Worm (Caenorhabditis elegans): Measurements from ENCODE around the gene srlf-10.

DNA sequence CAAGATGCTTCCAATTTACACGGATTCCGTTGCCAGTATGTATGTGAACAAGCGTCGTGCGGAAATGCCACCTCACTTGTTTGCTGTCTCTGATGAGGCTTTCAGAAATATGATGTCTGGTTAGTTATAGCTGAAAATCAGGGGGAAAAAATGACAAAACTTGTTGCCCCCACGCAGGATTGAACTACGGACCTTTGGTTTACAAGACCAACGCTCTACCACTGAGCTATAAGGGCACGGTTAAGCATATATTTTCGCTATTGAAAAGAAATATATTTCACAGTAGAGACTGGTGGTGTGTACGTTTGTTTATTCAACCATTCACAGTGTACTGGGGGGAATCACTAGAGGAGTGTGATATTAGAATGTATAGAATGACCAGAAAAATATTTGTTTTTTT, 9.2 kb downstream of the srlf-10 start:
- no peak for TF ChIP-seq ama-1 (optimal IDR thresholded peaks at IDR 0.05)
- no peak for TF ChIP-seq nhr-237 (tag; optimal IDR thresholded peaks at IDR 0.05)
- TF ChIP-seq nhr-25 (tag; optimal IDR thresholded peaks at IDR 0.05): no peak
- TF ChIP-seq ztf-4 (tag; optimal IDR thresholded peaks at IDR 0.05): no peak
- TF ChIP-seq elt-1 (tag; optimal IDR thresholded peaks at IDR 0.05): no peak
- no peak for TF ChIP-seq zag-1 (tag; optimal IDR thresholded peaks at IDR 0.05)
- TF ChIP-seq F13H6.1 (tag; optimal IDR thresholded peaks at IDR 0.05): no peak
- no peak for TF ChIP-seq crh-2 (tag; optimal IDR thresholded peaks at IDR 0.05)
- no peak for TF ChIP-seq snpc-4 (tag; optimal IDR thresholded peaks at IDR 0.05)

All from whole organism, L2 larva.